Fruit fly (Drosophila melanogaster) Kc167 (cell line): ENCODE data around the gene Akh.

Experiments
- Myc ChIP-seq: fragments of >200 bp; optimal IDR thresholded peaks from 2 replicates; lab custom pipeline; 2017; ENCODE audit warnings: missing external identifiers
- Sin3A ChIP-seq: fragments of >200 bp; optimal IDR thresholded peaks from 2 replicates; lab custom pipeline; 2018; ENCODE audit warnings: missing external identifiers
- h ChIP-seq: fragments of >200 bp; optimal IDR thresholded peaks from 3 replicates; lab custom pipeline; 2018; ENCODE audit warnings: missing external identifiers
- insv ChIP-seq: fragments of >200 bp; optimal IDR thresholded peaks from 3 replicates; lab custom pipeline; 2018; ENCODE audit warnings: missing external identifiers

- TF ChIP-seq h (lab: Kevin White, UChicago) (no peak), Sin3A (no peak), Myc (no peak), insv (lab: Kevin White, UChicago) (no peak)
Measured at dm6 chr3L:4120358-4121349, 20.6 kb upstream of the Akh start.
